Worm (Caenorhabditis elegans): Measurements from ENCODE around the gene ugt-13.

DNA sequence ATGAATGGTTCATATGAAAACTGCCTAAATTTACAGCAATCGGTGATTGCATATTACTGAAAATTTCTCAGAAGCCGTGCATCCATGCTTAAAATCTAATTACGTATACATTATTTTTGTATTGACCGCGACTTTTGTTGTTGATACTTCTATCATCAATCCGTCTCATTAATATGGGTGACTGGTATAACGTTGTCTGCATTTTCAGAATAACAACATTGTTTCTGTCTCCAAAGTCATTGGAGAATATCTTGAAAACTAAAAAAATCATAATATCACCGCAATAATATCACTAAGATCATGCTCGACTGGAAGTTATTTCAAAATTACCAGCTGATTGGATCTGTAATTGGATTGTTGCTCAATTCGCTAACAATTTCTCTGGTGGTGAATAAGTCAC lies 42.8 kb downstream of the ugt-13 start, which contains the start of gene str-207:
- TF ChIP-seq ama-1 (optimal IDR thresholded peaks at IDR 0.05): no peak
- TF ChIP-seq aly-1 (tag; optimal IDR thresholded peaks at IDR 0.05): no peak
- TF ChIP-seq pes-1 (GFP tag; IDR thresholded peaks at IDR 0.05): no peak
- TF ChIP-seq sea-1 (GFP tag; conservative IDR thresholded peaks at IDR 0.05): no peak
- no peak for TF ChIP-seq tbx-11 (GFP tag; IDR thresholded peaks at IDR 0.05)
- no peak for TF ChIP-seq flt-1 (GFP tag; IDR thresholded peaks at IDR 0.05)
- TF ChIP-seq hmg-4 (GFP tag; optimal IDR thresholded peaks at IDR 0.05): no peak
- no peak for TF ChIP-seq hmbx-1 (tag; optimal IDR thresholded peaks at IDR 0.05)

Measured in whole organism, early embryonic.